Worm (Caenorhabditis elegans) whole organism, L3 larva: ENCODE data around the gene R11D1.4.

Source experiments
- ZK546.5 ChIP-seq: sonication (generic microtip); optimal IDR thresholded peaks from 2 replicates; lab custom pipeline; 2017; ENCODE audit warnings: missing biosample characterization, missing genetic modification characterization
- aly-2 ChIP-seq: fragments of 150-350 bp; optimal IDR thresholded peaks from 2 replicates; lab custom pipeline; 2014; ENCODE audit warnings: missing biosample characterization, missing genetic modification characterization
- eor-1 ChIP-seq, 2 experiments: fragments of 150-350 bp; optimal IDR thresholded peaks; 2 replicates each; lab custom pipeline; 2014 to 2018; ENCODE audit warnings: missing biosample characterization in 2 of 2, missing genetic modification characterization in 2 of 2
- jun-1 ChIP-seq: fragments of 150-350 bp; optimal IDR thresholded peaks from 2 replicates; lab custom pipeline; 2014; ENCODE audit warnings: missing biosample characterization, missing genetic modification reagents, missing genetic modification characterization
- lin-15B ChIP-seq: fragments of 150-350 bp; optimal IDR thresholded peaks from 2 replicates; lab custom pipeline; 2014; ENCODE audit warnings: missing biosample characterization, missing genetic modification characterization
- nhr-12 ChIP-seq: fragments of 150-350 bp; optimal IDR thresholded peaks from 2 replicates; lab custom pipeline; 2014; ENCODE audit warnings: missing biosample characterization, missing genetic modification characterization
- pqm-1 ChIP-seq: fragments of 150-350 bp; optimal IDR thresholded peaks from 2 replicates; lab custom pipeline; 2017; ENCODE audit warnings: missing biosample characterization, missing genetic modification characterization, inconsistent platforms
- skn-1 ChIP-seq: fragments of 150-350 bp; optimal IDR thresholded peaks from 2 replicates; lab custom pipeline; 2014; ENCODE audit warnings: missing biosample characterization, missing genetic modification characterization
- snpc-4 ChIP-seq: fragments of 150-350 bp; optimal IDR thresholded peaks from 2 replicates; lab custom pipeline; 2014; ENCODE audit warnings: missing biosample characterization, missing genetic modification characterization
- tbx-2 ChIP-seq: sonication (generic microtip); optimal IDR thresholded peaks from 2 replicates; lab custom pipeline; 2016; ENCODE audit warnings: mild to moderate bottlenecking, missing genetic modification characterization, missing compliant biosample characterization
- unc-62 ChIP-seq: fragments of 150-350 bp; sonication (generic microtip); optimal IDR thresholded peaks from 4 replicates; lab custom pipeline; 2014; ENCODE audit warnings: missing biosample characterization, missing genetic modification reagents, missing genetic modification characterization
- ztf-11 ChIP-seq: fragments of 150-350 bp; optimal IDR thresholded peaks from 2 replicates; lab custom pipeline; 2014; ENCODE audit warnings: missing biosample characterization, missing genetic modification characterization

- no peak for TF ChIP-seq aly-2 (tag; lab: Kevin White, UChicago)
- TF ChIP-seq jun-1: no peak
- peak; percentile 45 for TF ChIP-seq lin-15B (tag; lab: Kevin White, UChicago)
- TF ChIP-seq tbx-2 (tag; lab: Kevin White, UChicago): no peak
- no peak for TF ChIP-seq snpc-4
- no peak for TF ChIP-seq ztf-11 (tag; lab: Kevin White, UChicago)
- TF ChIP-seq unc-62 (GFP tag; lab: Kevin White, UChicago): no peak
- no peak for TF ChIP-seq ZK546.5
- no peak for TF ChIP-seq nhr-12 (tag; lab: Kevin White, UChicago)
- TF ChIP-seq skn-1 (tag; lab: Kevin White, UChicago): no peak
- no peak for TF ChIP-seq eor-1 (tag; optimal IDR thresholded peaks at IDR 0.05; lab: Kevin White, UChicago)
- no peak for TF ChIP-seq pqm-1
Measured at ce11 chrV:12747431-12747830, 33.4 kb upstream of the R11D1.4 start, which contains the start of gene C15C8.4.
